Worm (Caenorhabditis elegans) whole organism, young adult: ENCODE measurements around the gene F01E11.18.

Experiments
- K12H6.12 ChIP-seq: fragments of 200-800 bp; sonication (Bioruptor generic); optimal IDR thresholded peaks from 2 replicates; lab custom pipeline; 2018; ENCODE audit warnings: mild to moderate bottlenecking, missing genetic modification characterization, missing compliant biosample characterization
- attf-6 ChIP-seq: fragments of 200-800 bp; sonication (Bioruptor generic); IDR thresholded peaks from 2 replicates; pipeline ENCODE4 v1.3.6; 2022; ENCODE audit warnings: missing genetic modification reagents, missing genetic modification characterization, missing compliant biosample characterization
- ccch-3 ChIP-seq: fragments of 200-800 bp; sonication (Bioruptor generic); optimal IDR thresholded peaks from 2 replicates; lab custom pipeline; 2018; ENCODE audit warnings: mild to moderate bottlenecking, missing genetic modification characterization, missing compliant biosample characterization
- ceh-27 ChIP-seq: fragments of 200-800 bp; sonication (Bioruptor generic); optimal IDR thresholded peaks from 2 replicates; lab custom pipeline; 2018; ENCODE audit warnings: mild to moderate bottlenecking, missing genetic modification characterization, moderate library complexity, missing compliant biosample characterization
- die-1 ChIP-seq: sonication (generic microtip); optimal IDR thresholded peaks from 2 replicates; lab custom pipeline; 2016; ENCODE audit warnings: missing genotype, mild to moderate bottlenecking, missing genetic modification characterization, missing compliant biosample characterization
- ets-4 ChIP-seq: fragments of 200-800 bp; sonication (Bioruptor generic); optimal IDR thresholded peaks from 2 replicates; lab custom pipeline; 2018; ENCODE audit warnings: mild to moderate bottlenecking, missing genetic modification characterization, missing compliant biosample characterization
- hmg-1.2 ChIP-seq: fragments of 200-800 bp; sonication (Bioruptor generic); IDR thresholded peaks from 2 replicates; pipeline ENCODE4 v1.3.6; 2022; ENCODE audit warnings: missing genetic modification reagents, missing genetic modification characterization, missing compliant biosample characterization
- hmg-20 ChIP-seq: fragments of 200-800 bp; sonication (Bioruptor generic); IDR thresholded peaks from 2 replicates; pipeline ENCODE4 v1.3.6; 2022; ENCODE audit warnings: missing genetic modification reagents, missing genetic modification characterization, missing compliant biosample characterization
- pha-4 ChIP-seq: fragments of 150-350 bp; sonication (generic microtip); optimal IDR thresholded peaks from 2 replicates; lab custom pipeline; 2014; ENCODE audit warnings: missing biosample characterization, missing genetic modification reagents, missing genetic modification characterization
- ztf-25 ChIP-seq: fragments of 200-800 bp; sonication (Bioruptor generic); IDR thresholded peaks from 2 replicates; pipeline ENCODE4 v1.3.6; 2022; ENCODE audit warnings: missing genetic modification reagents, missing genetic modification characterization, missing compliant biosample characterization

- TF ChIP-seq ztf-25 (no peak), die-1 (no peak), ceh-27 (GFP tag; lab: Kevin White, UChicago) (no peak), ets-4 (GFP tag; lab: Kevin White, UChicago) (no peak), K12H6.12 (tag; lab: Kevin White, UChicago) (no peak), hmg-20 (GFP tag; lab: Robert Waterston, UW) (no peak), hmg-1.2 (GFP tag; lab: Robert Waterston, UW) (no peak), attf-6 (GFP tag; lab: Robert Waterston, UW) (no peak), pha-4 (tag; lab: Kevin White, UChicago) (no peak), ccch-3 (GFP tag; lab: Kevin White, UChicago) (no peak)
These were observed 19.3 kb upstream of the F01E11.18 start for ce11 chrX:6970134-6970533.
